Worm (Caenorhabditis elegans) whole organism, young adult: Measurements from ENCODE around the gene npr-18.

Source experiments
- B0035.1 ChIP-seq: sonication (generic microtip); optimal IDR thresholded peaks from 2 replicates; lab custom pipeline; 2016; ENCODE audit warnings: missing genetic modification characterization, mild to moderate bottlenecking, missing compliant biosample characterization, missing genotype, missing genetic modification reagents
- B0261.1 ChIP-seq: sonication (generic microtip); optimal IDR thresholded peaks from 2 replicates; lab custom pipeline; 2016; ENCODE audit warnings: mild to moderate bottlenecking, missing genetic modification characterization, moderate library complexity, missing compliant biosample characterization
- B0336.3 ChIP-seq: fragments of 200-800 bp; sonication (Bioruptor generic); IDR thresholded peaks from 2 replicates; pipeline ENCODE4 v1.3.6; 2022; ENCODE audit warnings: missing genetic modification characterization, missing compliant biosample characterization
- C06A6.2 ChIP-seq: fragments of 200-800 bp; sonication (Bioruptor generic); conservative IDR thresholded peaks from 2 replicates; pipeline ENCODE4 v1.3.6; 2022; ENCODE audit warnings: missing genetic modification characterization, missing compliant biosample characterization
- F52B5.7 ChIP-seq: sonication (generic microtip); optimal IDR thresholded peaks from 2 replicates; lab custom pipeline; 2016; ENCODE audit warnings: mild to moderate bottlenecking, missing genetic modification characterization, missing compliant biosample characterization
- K11D2.4 ChIP-seq: fragments of 200-800 bp; sonication (Bioruptor generic); IDR thresholded peaks from 2 replicates; pipeline ENCODE4 v1.3.6; 2022; ENCODE audit warnings: missing genetic modification reagents, missing genetic modification characterization, missing compliant biosample characterization
- K12H6.12 ChIP-seq: fragments of 200-800 bp; sonication (Bioruptor generic); optimal IDR thresholded peaks from 2 replicates; lab custom pipeline; 2018; ENCODE audit warnings: mild to moderate bottlenecking, missing genetic modification characterization, missing compliant biosample characterization
- Y53G8AR.9 ChIP-seq: fragments of 200-800 bp; sonication (Bioruptor generic); conservative IDR thresholded peaks from 2 replicates; pipeline ENCODE4 v1.3.6; 2022; ENCODE audit warnings: missing genetic modification reagents, missing genetic modification characterization, missing compliant biosample characterization
- Y56A3A.18 ChIP-seq: fragments of 200-800 bp; sonication (Bioruptor generic); IDR thresholded peaks from 2 replicates; pipeline ENCODE4 v1.3.6; 2022; ENCODE audit warnings: missing genetic modification reagents, missing genetic modification characterization, missing compliant biosample characterization
- Y67H2A.10 ChIP-seq: fragments of 200-800 bp; sonication (Bioruptor generic); conservative IDR thresholded peaks from 2 replicates; pipeline ENCODE4 v1.3.6; 2022; ENCODE audit warnings: missing genetic modification reagents, missing genetic modification characterization, missing compliant biosample characterization
- Y79H2A.3 ChIP-seq: fragments of 200-800 bp; sonication (Bioruptor generic); conservative IDR thresholded peaks from 2 replicates; pipeline ENCODE4 v1.3.6; 2022; ENCODE audit warnings: missing genetic modification reagents, missing genetic modification characterization, missing compliant biosample characterization
- Y95B8A.8 ChIP-seq: fragments of 200-800 bp; sonication (Bioruptor generic); IDR thresholded peaks from 2 replicates; pipeline ENCODE4 v1.3.6; 2022; ENCODE audit warnings: missing genetic modification reagents, missing genetic modification characterization, missing compliant biosample characterization
- attf-3 ChIP-seq: fragments of 200-800 bp; sonication (Bioruptor generic); conservative IDR thresholded peaks from 2 replicates; pipeline ENCODE4 v1.3.6; 2022; ENCODE audit warnings: missing genetic modification reagents, missing genetic modification characterization, missing compliant biosample characterization
- bed-1 ChIP-seq: fragments of 200-800 bp; sonication (Bioruptor generic); IDR thresholded peaks from 2 replicates; pipeline ENCODE4 v1.3.6; 2022; ENCODE audit warnings: missing genetic modification reagents, missing genetic modification characterization, missing compliant biosample characterization
- cebp-2 ChIP-seq: fragments of 200-800 bp; sonication (Bioruptor generic); IDR thresholded peaks from 2 replicates; pipeline ENCODE4 v1.3.6; 2022; ENCODE audit warnings: missing genetic modification characterization, missing compliant biosample characterization
- efl-1 ChIP-seq: fragments of 150-350 bp; optimal IDR thresholded peaks from 2 replicates; lab custom pipeline; 2014; ENCODE audit warnings: missing biosample characterization, missing genetic modification reagents, missing genetic modification characterization
- ets-4 ChIP-seq: fragments of 200-800 bp; sonication (Bioruptor generic); optimal IDR thresholded peaks from 2 replicates; lab custom pipeline; 2018; ENCODE audit warnings: mild to moderate bottlenecking, missing genetic modification characterization, missing compliant biosample characterization
- him-1 ChIP-seq: sonication (generic microtip); optimal IDR thresholded peaks from 2 replicates; lab custom pipeline; 2016; ENCODE audit warnings: missing genotype, missing genetic modification reagents, missing genetic modification characterization, missing compliant biosample characterization
- hrde-1 ChIP-seq: sonication (generic microtip); optimal IDR thresholded peaks from 2 replicates; lab custom pipeline; 2016; ENCODE audit warnings: missing genetic modification characterization, mild to moderate bottlenecking, missing compliant biosample characterization, moderate library complexity, missing genotype, missing genetic modification reagents, borderline replicate concordance
- lag-1 ChIP-seq: fragments of 200-800 bp; sonication (Bioruptor generic); IDR thresholded peaks from 2 replicates; pipeline ENCODE4 v1.3.6; 2022; ENCODE audit warnings: missing genetic modification reagents, missing genetic modification characterization, missing compliant biosample characterization
- let-607 ChIP-seq, 2 experiments: fragments of 200-800 bp in 1 of 2; sonication (Bioruptor generic) in 1 of 2; sonication (generic microtip) in 1 of 2; optimal IDR thresholded peaks; 2 replicates each; lab custom pipeline; 2016 to 2018; ENCODE audit warnings: mild to moderate bottlenecking in 2 of 2, missing compliant biosample characterization in 2 of 2, missing genetic modification characterization in 2 of 2, moderate library complexity in 2 of 2, missing genotype in 1 of 2
- lin-40 ChIP-seq: sonication (generic microtip); optimal IDR thresholded peaks from 2 replicates; lab custom pipeline; 2016; ENCODE audit warnings: missing genetic modification characterization, mild to moderate bottlenecking, missing compliant biosample characterization, missing genotype, missing genetic modification reagents
- lin-54 ChIP-seq: fragments of 200-800 bp; sonication (Bioruptor generic); optimal IDR thresholded peaks from 2 replicates; lab custom pipeline; 2018; ENCODE audit warnings: mild to moderate bottlenecking, missing genetic modification characterization, missing compliant biosample characterization
- lir-1 ChIP-seq: fragments of 200-800 bp; sonication (Bioruptor generic); conservative IDR thresholded peaks from 2 replicates; pipeline ENCODE4 v1.3.6; 2022; ENCODE audit warnings: missing genetic modification reagents, missing genetic modification characterization, missing compliant biosample characterization
- madf-6 ChIP-seq: fragments of 200-800 bp; sonication (Bioruptor generic); IDR thresholded peaks from 2 replicates; pipeline ENCODE4 v1.3.6; 2022; ENCODE audit warnings: missing genetic modification reagents, missing genetic modification characterization, missing compliant biosample characterization
- nfya-2 ChIP-seq: fragments of 200-800 bp; sonication (Bioruptor generic); IDR thresholded peaks from 2 replicates; pipeline ENCODE4 v1.3.6; 2022; ENCODE audit warnings: missing genetic modification reagents, missing genetic modification characterization, missing compliant biosample characterization
- nfyb-1 ChIP-seq: fragments of 200-800 bp; sonication (Bioruptor generic); IDR thresholded peaks from 2 replicates; pipeline ENCODE4 v1.3.6; 2022; ENCODE audit warnings: missing genetic modification reagents, missing genetic modification characterization, missing compliant biosample characterization
- rec-8 ChIP-seq, 2 experiments: sonication (generic microtip); optimal IDR thresholded peaks; 2 replicates each; lab custom pipeline; 2016; ENCODE audit warnings: mild to moderate bottlenecking in 2 of 2, missing genetic modification characterization in 2 of 2, missing genetic modification reagents in 2 of 2, missing genotype in 2 of 2, missing biosample characterization in 1 of 2, missing compliant biosample characterization in 1 of 2, moderate library complexity in 1 of 2
- sdz-38 ChIP-seq: sonication (generic microtip); optimal IDR thresholded peaks from 2 replicates; lab custom pipeline; 2016; ENCODE audit warnings: missing genotype, missing genetic modification characterization, missing compliant biosample characterization
- snpc-1.3 ChIP-seq: sonication (generic microtip); optimal IDR thresholded peaks from 2 replicates; lab custom pipeline; 2017; ENCODE audit warnings: missing genetic modification characterization, mild to moderate bottlenecking, missing compliant biosample characterization, antibody characterized with exemption, moderate library complexity, missing genotype, missing genetic modification reagents; ENCODE audit not compliant: insufficient read depth
- somi-1 ChIP-seq: fragments of 200-800 bp; sonication (Bioruptor generic); optimal IDR thresholded peaks from 2 replicates; lab custom pipeline; 2018; ENCODE audit warnings: mild to moderate bottlenecking, missing genetic modification characterization, missing compliant biosample characterization
- sptf-2 ChIP-seq: fragments of 200-800 bp; sonication (Bioruptor generic); optimal IDR thresholded peaks from 2 replicates; lab custom pipeline; 2018; ENCODE audit warnings: mild to moderate bottlenecking, missing genetic modification characterization, missing compliant biosample characterization
- tbp1 ChIP-seq: fragments of 200-800 bp; sonication (Bioruptor generic); optimal IDR thresholded peaks from 2 replicates; lab custom pipeline; 2018; ENCODE audit warnings: mild to moderate bottlenecking, missing genetic modification characterization, missing compliant biosample characterization
- tbx-9 ChIP-seq: sonication (generic microtip); optimal IDR thresholded peaks from 2 replicates; lab custom pipeline; 2016; ENCODE audit warnings: borderline replicate concordance, missing genetic modification characterization, inconsistent platforms, missing compliant biosample characterization
- unc-62 ChIP-seq: fragments of 150-350 bp; optimal IDR thresholded peaks from 2 replicates; lab custom pipeline; 2014; ENCODE audit warnings: missing biosample characterization, missing genetic modification reagents, missing genetic modification characterization
- ztf-18 ChIP-seq: sonication (generic microtip); optimal IDR thresholded peaks from 2 replicates; lab custom pipeline; 2016; ENCODE audit warnings: missing genotype, mild to moderate bottlenecking, missing genetic modification characterization, missing compliant biosample characterization
- ztf-25 ChIP-seq: fragments of 200-800 bp; sonication (Bioruptor generic); IDR thresholded peaks from 2 replicates; pipeline ENCODE4 v1.3.6; 2022; ENCODE audit warnings: missing genetic modification reagents, missing genetic modification characterization, missing compliant biosample characterization
- ztf-28 ChIP-seq: fragments of 200-800 bp; sonication (Bioruptor generic); IDR thresholded peaks from 2 replicates; pipeline ENCODE4 v1.3.6; 2022; ENCODE audit warnings: missing genetic modification reagents, missing genetic modification characterization, missing compliant biosample characterization

Gene npr-18

DNA sequence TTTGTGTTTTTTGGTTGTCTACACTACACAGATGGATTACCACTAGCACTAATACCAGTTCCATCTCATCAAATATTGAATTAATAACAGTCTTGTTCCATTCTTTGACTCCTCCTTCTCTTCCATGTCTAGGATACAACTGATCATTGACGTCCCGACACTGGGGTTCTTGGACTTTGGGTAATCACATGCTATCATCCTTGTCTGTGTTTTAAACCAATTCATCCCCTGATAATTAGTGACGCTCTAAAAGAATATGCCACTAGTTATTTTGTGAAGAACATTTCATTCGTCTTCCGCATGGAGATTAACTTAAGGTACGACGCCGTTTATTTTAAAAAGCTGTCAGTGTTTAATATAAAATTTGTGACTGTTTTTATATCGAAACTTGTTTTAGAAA, at the start of gene npr-18:
npr-18 (plus strand) TSS at position 301 of the 400 bp plus-strand sequence.
- TF ChIP-seq attf-3 (GFP tag; lab: Robert Waterston, UW), result no peak
- no peak for TF ChIP-seq bed-1 (GFP tag; lab: Robert Waterston, UW)
- no peak for TF ChIP-seq Y53G8AR.9 (GFP tag; lab: Robert Waterston, UW)
- TF ChIP-seq ets-4 (GFP tag; lab: Kevin White, UChicago), result no peak
- no peak for TF ChIP-seq ztf-25 (GFP tag; lab: Robert Waterston, UW)
- no peak for TF ChIP-seq K12H6.12 (tag; lab: Kevin White, UChicago)
- TF ChIP-seq Y56A3A.18 (GFP tag; lab: Robert Waterston, UW), result no peak
- TF ChIP-seq nfyb-1 (GFP tag; lab: Robert Waterston, UW), result no peak
- no peak for TF ChIP-seq Y95B8A.8 (GFP tag; lab: Robert Waterston, UW)
- TF ChIP-seq lir-1 (GFP tag; lab: Robert Waterston, UW), result no peak
- no peak for TF ChIP-seq sdz-38 (tag; lab: Kevin White, UChicago)
- no peak for TF ChIP-seq tbp1 (GFP tag; lab: Kevin White, UChicago)
- TF ChIP-seq, all 124 proteins: peak for 0

DNA sequence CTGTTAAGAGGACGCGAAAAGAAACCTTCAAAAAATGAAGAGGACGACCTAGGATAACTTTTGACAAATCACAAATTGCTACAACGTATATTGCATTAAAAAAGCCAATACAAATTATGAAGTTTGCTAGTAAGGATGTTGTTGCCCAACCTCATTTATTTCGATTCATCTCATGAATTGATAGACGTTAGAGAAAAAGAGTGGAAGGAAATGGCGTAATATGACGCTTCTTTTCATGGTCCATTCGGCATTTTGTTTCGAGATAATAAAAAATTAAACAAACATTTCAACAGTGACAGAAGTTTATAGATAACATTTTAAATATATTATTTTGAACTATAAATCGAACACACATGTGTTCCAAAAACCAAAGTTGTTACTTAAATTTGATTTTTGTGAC, 49.6 kb upstream of the npr-18 start:
- TF ChIP-seq Y79H2A.3 (GFP tag; lab: Robert Waterston, UW) (no peak), unc-62 (GFP tag; lab: Kevin White, UChicago) (no peak), B0261.1 (tag; lab: Kevin White, UChicago) (no peak), madf-6 (GFP tag; lab: Robert Waterston, UW) (no peak), hrde-1 (tag; lab: Kevin White, UChicago) (no peak), lag-1 (GFP tag; lab: Robert Waterston, UW) (no peak), rec-8 (tag; optimal IDR thresholded peaks at IDR 0.05; lab: Kevin White, UChicago) (no peak), tbx-9 (tag; lab: Kevin White, UChicago) (no peak), snpc-1.3 (no peak), nfya-2 (GFP tag; lab: Robert Waterston, UW) (no peak)
- TF ChIP-seq, all 124 proteins: peak for 0

DNA sequence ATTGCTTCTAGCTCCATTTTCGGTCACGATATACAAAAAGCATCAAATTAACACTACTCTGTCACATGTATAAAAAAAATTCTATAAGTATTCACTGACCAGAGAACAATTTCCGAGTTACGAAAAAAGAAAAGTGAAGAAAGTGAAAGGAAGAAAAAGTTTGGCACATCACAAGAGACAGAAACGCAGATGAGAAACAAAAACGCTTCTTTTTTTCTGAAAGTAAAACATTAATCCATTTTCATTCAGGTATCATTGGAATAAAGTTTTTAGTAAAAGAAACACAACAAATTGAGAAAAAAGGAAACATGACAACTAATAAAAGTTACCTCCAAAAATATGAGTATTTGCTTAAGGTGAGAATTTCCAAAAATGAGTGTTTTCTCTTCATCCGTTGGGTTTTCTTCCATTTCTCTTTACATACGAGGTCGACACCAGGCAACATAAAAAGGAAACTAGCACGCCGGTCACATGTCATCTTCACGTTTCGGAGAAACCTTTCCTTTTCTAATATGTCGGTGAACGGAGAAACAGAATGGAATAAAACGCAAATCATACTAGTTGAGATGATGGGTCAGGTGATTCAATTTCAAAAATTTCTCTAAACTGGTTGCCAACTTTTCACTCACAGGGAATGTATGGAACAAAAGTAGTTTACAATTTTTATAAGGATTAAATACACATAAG, 47.6 kb upstream of the npr-18 start:
- TF ChIP-seq C06A6.2 (GFP tag; lab: Robert Waterston, UW), result no peak
- TF ChIP-seq lin-40 (tag; lab: Kevin White, UChicago), result peak; percentile 39
- peak; percentile 65 for TF ChIP-seq somi-1 (GFP tag; lab: Kevin White, UChicago)
- TF ChIP-seq Y67H2A.10 (GFP tag; lab: Robert Waterston, UW), result no peak
- TF ChIP-seq let-607 (tag; optimal IDR thresholded peaks at IDR 0.05; lab: Kevin White, UChicago), result no peak
- TF ChIP-seq K11D2.4, result no peak
- no peak for TF ChIP-seq lin-54 (GFP tag; lab: Kevin White, UChicago)
- TF ChIP-seq ztf-28 (GFP tag; lab: Robert Waterston, UW), result no peak
- no peak for TF ChIP-seq him-1 (tag; lab: Kevin White, UChicago)
- TF ChIP-seq B0336.3, result no peak

DNA sequence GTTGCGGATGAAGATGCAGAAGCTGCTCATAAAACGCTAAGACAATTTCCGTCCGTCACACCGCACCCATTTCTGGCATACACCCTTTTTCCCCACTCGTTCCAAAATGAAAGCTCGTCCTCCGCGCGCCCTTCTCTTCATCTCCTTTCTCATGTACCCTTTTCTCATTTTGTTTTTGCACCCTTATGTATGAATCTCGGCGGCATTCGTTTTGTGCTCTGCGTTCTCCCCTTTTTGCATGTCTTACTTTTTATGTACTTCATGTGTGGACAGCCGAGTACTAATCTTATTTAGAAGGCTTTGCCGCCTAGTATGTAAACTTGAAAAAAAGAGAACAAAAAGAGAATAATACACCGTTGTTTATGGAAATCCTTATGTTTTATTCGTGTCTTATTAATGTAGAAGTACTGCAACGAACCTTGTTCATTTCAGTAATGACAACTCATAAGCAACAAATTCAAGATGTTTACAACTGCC, 42.4 kb upstream of the npr-18 start, which contains the start of gene F34H10.4:
F34H10.4 (plus strand) TSS at position 427 of the 477 bp plus-strand sequence.
- TF ChIP-seq sptf-2 (no peak), B0336.3 (no peak), efl-1 (GFP tag; lab: Kevin White, UChicago) (no peak), tbp1 (GFP tag; lab: Kevin White, UChicago) (no peak), B0035.1 (tag; lab: Kevin White, UChicago) (no peak), let-607 (tag; optimal IDR thresholded peaks at IDR 0.05; lab: Kevin White, UChicago) (no peak), Y67H2A.10 (GFP tag; lab: Robert Waterston, UW) (no peak), ztf-18 (tag; lab: Kevin White, UChicago) (no peak), F52B5.7 (no peak), cebp-2 (no peak), him-1 (tag; lab: Kevin White, UChicago) (no peak), lag-1 (GFP tag; lab: Robert Waterston, UW) (no peak)
